Worm (Caenorhabditis elegans) whole organism, L4 larva: Measurements from ENCODE around the gene F35C11.4.

Experiments used
- D1046.2 ChIP-seq: fragments of 200-800 bp; sonication (Bioruptor generic); IDR thresholded peaks from 2 replicates; pipeline ENCODE4 v1.3.6; 2022; ENCODE audit warnings: missing genetic modification characterization, missing compliant biosample characterization
- ZK546.5 ChIP-seq, 2 experiments: sonication (generic microtip); optimal IDR thresholded peaks; 2 replicates each; lab custom pipeline; 2017; ENCODE audit warnings: missing biosample characterization in 2 of 2, missing genetic modification characterization in 2 of 2
- ama-1 ChIP-seq: fragments of 150-350 bp; optimal IDR thresholded peaks from 2 replicates; lab custom pipeline; 2014; ENCODE audit warnings: inconsistent platforms, mixed read lengths
- dmd-9 ChIP-seq: fragments of 200-800 bp; sonication (Bioruptor generic); IDR thresholded peaks from 2 replicates; pipeline ENCODE4 v1.3.6; 2022; ENCODE audit warnings: missing genetic modification reagents, missing genetic modification characterization, missing compliant biosample characterization
- egl-27 ChIP-seq: sonication (generic microtip); optimal IDR thresholded peaks from 3 replicates; lab custom pipeline; 2017; ENCODE audit warnings: missing biosample characterization, missing genetic modification reagents, missing genetic modification characterization
- hlh-30 ChIP-seq: sonication (generic microtip); optimal IDR thresholded peaks from 2 replicates; lab custom pipeline; 2017; ENCODE audit warnings: antibody characterized with exemption, mild to moderate bottlenecking, missing genetic modification characterization, missing compliant biosample characterization; ENCODE audit not compliant: insufficient read depth
- lin-1 ChIP-seq: fragments of 200-800 bp; sonication (Bioruptor generic); IDR thresholded peaks from 2 replicates; pipeline ENCODE4 v1.3.6; 2022; ENCODE audit warnings: missing genetic modification reagents, missing genetic modification characterization, missing compliant biosample characterization
- lsy-2 ChIP-seq, 2 experiments: fragments of 150-350 bp in 1 of 2; sonication (generic microtip) in 1 of 2; optimal IDR thresholded peaks; 2 replicates each; lab custom pipeline; 2014 to 2017; ENCODE audit warnings: missing biosample characterization in 2 of 2, missing genetic modification characterization in 2 of 2
- nhr-11 ChIP-seq: fragments of 150-350 bp; optimal IDR thresholded peaks from 2 replicates; lab custom pipeline; 2014; ENCODE audit warnings: missing biosample characterization, missing genetic modification characterization
- nhr-41 ChIP-seq: fragments of 200-800 bp; sonication (Bioruptor generic); IDR thresholded peaks from 2 replicates; pipeline ENCODE4 v1.3.6; 2022; ENCODE audit warnings: missing genetic modification reagents, missing genetic modification characterization, missing compliant biosample characterization
- nhr-77 ChIP-seq: fragments of 150-350 bp; optimal IDR thresholded peaks from 2 replicates; lab custom pipeline; 2014; ENCODE audit warnings: missing biosample characterization, missing genetic modification characterization
- pqm-1 ChIP-seq: sonication (generic microtip); optimal IDR thresholded peaks from 2 replicates; lab custom pipeline; 2017; ENCODE audit warnings: missing biosample characterization, missing genetic modification characterization
- unc-62 ChIP-seq, 3 experiments: fragments of 150-350 bp in 1 of 3; sonication (generic microtip); optimal IDR thresholded peaks in 2 of 3; peaks in 1 of 3; 1 replicate in 1 of 3; 2 replicates in 2 of 3; lab custom pipeline; 2014 to 2017; ENCODE audit warnings: missing biosample characterization in 3 of 3, missing genetic modification characterization in 3 of 3, missing genetic modification reagents in 3 of 3, missing genotype in 1 of 3

- TF ChIP-seq egl-27 (tag; lab: Kevin White, UChicago) (no peak), dmd-9 (no peak), nhr-77 (tag; lab: Kevin White, UChicago) (no peak), ama-1 (lab: Kevin White, UChicago) (no peak), D1046.2 (GFP tag; lab: Robert Waterston, UW) (no peak), lin-1 (GFP tag; lab: Robert Waterston, UW) (no peak), hlh-30 (tag; lab: Kevin White, UChicago) (no peak), unc-62 (GFP tag; optimal IDR thresholded peaks at IDR 0.05 in 1 of 2; lab: Kevin White, UChicago) (no peak), unc-62 (tag; optimal IDR thresholded peaks at IDR 0.05; lab: Kevin White, UChicago) (no peak), pqm-1 (tag; lab: Kevin White, UChicago) (no peak), nhr-41 (GFP tag; lab: Robert Waterston, UW) (no peak), nhr-11 (tag; lab: Kevin White, UChicago) (no peak), ZK546.5 (tag; optimal IDR thresholded peaks at IDR 0.05; lab: Kevin White, UChicago) (no peak), lsy-2 (tag; optimal IDR thresholded peaks at IDR 0.05; lab: Kevin White, UChicago) (no peak)
These were observed 15.8 kb downstream of the F35C11.4 start, which contains the start of gene srdh-1 for ce11 chrII:8264619-8265018.
